Fruit fly (Drosophila melanogaster): Measurements from ENCODE around the gene CG8036.

CG8036 gene

DNA sequence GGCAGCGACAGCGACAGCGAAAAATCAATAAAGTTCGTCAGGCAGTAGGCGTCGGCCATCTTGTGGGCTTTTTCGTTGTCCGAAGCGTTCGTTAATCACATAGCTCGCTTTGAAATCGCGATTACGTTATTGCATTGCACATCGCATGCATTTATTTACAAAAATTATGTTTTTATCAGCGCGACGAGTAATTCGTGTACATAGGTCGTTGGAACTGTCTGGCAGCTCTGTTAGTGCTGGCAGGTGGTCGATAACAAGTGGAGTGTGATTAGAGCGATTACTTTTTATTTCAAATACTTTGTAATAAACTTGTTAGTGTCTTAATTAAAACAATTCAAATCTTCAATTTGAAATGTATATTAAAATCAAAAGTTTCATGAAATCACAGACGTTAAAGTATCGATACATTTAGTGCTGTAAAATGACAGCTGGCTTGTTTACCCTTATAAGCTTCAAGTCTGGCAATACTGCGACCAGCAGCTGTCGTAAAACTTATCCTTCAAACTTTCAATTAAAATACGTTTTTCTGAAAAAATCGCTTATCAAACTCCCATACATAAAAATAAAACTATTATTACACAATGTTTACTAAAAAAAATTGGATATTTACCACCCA, 3.9 kb upstream of the CG8036 start, which contains the start of gene CG8032 (continued):
- TF ChIP-seq NfI (GFP tag; optimal IDR thresholded peaks at IDR 0.05) (peak; percentile 50), HmgD (GFP tag; optimal IDR thresholded peaks at IDR 0.05) (peak; percentile 6), zen2 (GFP tag; IDR thresholded peaks at IDR 0.05; ENCODE audit: partially characterized antibody) (0 out of 3 replicates have a peak, but pooled peaks have one; percentile 31), CG4617 (GFP tag; optimal IDR thresholded peaks at IDR 0.05; ENCODE audit: borderline replicate concordance) (peak; percentile 61), nmo (GFP tag; optimal IDR thresholded peaks at IDR 0.05) (peak; percentile 60), CG15011 (GFP tag; optimal IDR thresholded peaks at IDR 0.05) (no peak), Hsf (GFP tag; optimal IDR thresholded peaks at IDR 0.05) (peak; percentile 50), oc (tag; optimal IDR thresholded peaks at IDR 0.05) (no peak), dm (GFP tag; optimal IDR thresholded peaks at IDR 0.05) (peak; percentile 60), cad (GFP tag; optimal IDR thresholded peaks at IDR 0.05) (no peak), amos (GFP tag; IDR thresholded peaks at IDR 0.05; ENCODE audit: partially characterized antibody) (peak; percentile 59), Fer3 (tag; optimal IDR thresholded peaks at IDR 0.05) (peak; percentile 11), unc-4 (GFP tag; IDR thresholded peaks at IDR 0.05; ENCODE audit: partially characterized antibody) (peak; percentile 71), CG7987 (GFP tag; optimal IDR thresholded peaks at IDR 0.05) (peak; percentile 9), Trl (optimal IDR thresholded peaks at IDR 0.05) (no peak), Trl (GFP tag; optimal IDR thresholded peaks at IDR 0.05) (peak; percentile 55), CG1603 (tag; optimal IDR thresholded peaks at IDR 0.05) (peak; percentile 62), CG16863 (GFP tag; optimal IDR thresholded peaks at IDR 0.05) (peak; percentile 60), CG17361 (GFP tag; IDR thresholded peaks at IDR 0.05) (peak; percentile 48; the same call in 2 of the 3 replicates), CG3281 (GFP tag; optimal IDR thresholded peaks at IDR 0.05) (no peak), GATAe (GFP tag; conservative IDR thresholded peaks at IDR 0.05) (no peak), Side (GFP tag; optimal IDR thresholded peaks at IDR 0.05) (peak; percentile 25), CG4730 (GFP tag; IDR thresholded peaks at IDR 0.05) (no peak), CG17912 (GFP tag; optimal IDR thresholded peaks at IDR 0.05) (peak; percentile 27), CG17829 (tag; optimal IDR thresholded peaks at IDR 0.05) (peak; percentile 52), gcm (GFP tag; optimal IDR thresholded peaks at IDR 0.05) (peak; percentile 36), az2 (GFP tag; optimal IDR thresholded peaks at IDR 0.05) (peak; percentile 35), pnt (GFP tag; optimal IDR thresholded peaks at IDR 0.05) (peak; percentile 34), H2.0 (GFP tag; IDR thresholded peaks at IDR 0.05) (0 out of 2 replicates have a peak, but pooled peaks have one; percentile 18), BEAF-32 (GFP tag; optimal IDR thresholded peaks at IDR 0.05) (peak; percentile 81), Vsx1 (GFP tag; optimal IDR thresholded peaks at IDR 0.05) (no peak), tx (GFP tag; optimal IDR thresholded peaks at IDR 0.05) (peak; percentile 57), CG2129 (GFP tag; IDR thresholded peaks at IDR 0.05; ENCODE audit: partially characterized antibody) (peak; percentile 34; the same call in 1 of the 2 replicates), CG3163 (GFP tag; optimal IDR thresholded peaks at IDR 0.05) (peak; percentile 22), Elba2 (GFP tag; optimal IDR thresholded peaks at IDR 0.05) (peak; percentile 22), psq (GFP tag; optimal IDR thresholded peaks at IDR 0.05) (no peak), CG10209 (GFP tag; optimal IDR thresholded peaks at IDR 0.05) (peak; percentile 5), CG2712 (tag; optimal IDR thresholded peaks at IDR 0.05) (peak; percentile 64), Hey (tag; optimal IDR thresholded peaks at IDR 0.05) (no peak), CG18476 (GFP tag; optimal IDR thresholded peaks at IDR 0.05) (peak; percentile 36), Dfd (GFP tag; optimal IDR thresholded peaks at IDR 0.05) (no peak), sisA (GFP tag; IDR thresholded peaks at IDR 0.05) (no peak), mld (GFP tag; IDR thresholded peaks at IDR 0.05; ENCODE audit: partially characterized antibody) (0 out of 3 replicates have a peak, but pooled peaks have one; percentile 47), CG15601 (tag; optimal IDR thresholded peaks at IDR 0.05) (peak; percentile 41), ase (GFP tag; IDR thresholded peaks at IDR 0.05) (peak; percentile 53; the same call in 2 of the 3 replicates), CG7556 (GFP tag; optimal IDR thresholded peaks at IDR 0.05) (peak; percentile 17), CG8924 (tag; optimal IDR thresholded peaks at IDR 0.05) (peak; percentile 47), jigr1 (GFP tag; IDR thresholded peaks at IDR 0.05) (no peak), dmrt11E (tag; optimal IDR thresholded peaks at IDR 0.05) (peak; percentile 0)

Data from whole organism, embryonic.